Worm (Caenorhabditis elegans) whole organism, young adult: ENCODE data around the gene dct-6.

Experiments used
- B0035.1 ChIP-seq: sonication (generic microtip); optimal IDR thresholded peaks from 2 replicates; lab custom pipeline; 2016; ENCODE audit warnings: missing genetic modification characterization, mild to moderate bottlenecking, missing compliant biosample characterization, missing genotype, missing genetic modification reagents
- C17E4.6 ChIP-seq: fragments of 200-800 bp; sonication (Bioruptor generic); IDR thresholded peaks from 2 replicates; pipeline ENCODE4 v1.3.6; 2022; ENCODE audit warnings: missing genetic modification reagents, missing genetic modification characterization, missing compliant biosample characterization
- F37B4.10 ChIP-seq: fragments of 200-800 bp; sonication (Bioruptor generic); IDR thresholded peaks from 2 replicates; pipeline ENCODE4 v1.3.6; 2022; ENCODE audit warnings: missing genetic modification characterization, missing compliant biosample characterization
- F39B2.1 ChIP-seq: fragments of 200-800 bp; sonication (Bioruptor generic); IDR thresholded peaks from 2 replicates; pipeline ENCODE4 v1.3.6; 2022; ENCODE audit warnings: missing genetic modification reagents, missing genetic modification characterization, missing compliant biosample characterization
- F49E8.2 ChIP-seq: sonication (generic microtip); optimal IDR thresholded peaks from 3 replicates; lab custom pipeline; 2017; ENCODE audit warnings: missing genetic modification characterization, mild to moderate bottlenecking, missing compliant biosample characterization, antibody characterized with exemption, moderate library complexity; ENCODE audit not compliant: insufficient read depth
- F57A8.1 ChIP-seq: fragments of 200-800 bp; sonication (Bioruptor generic); optimal IDR thresholded peaks from 2 replicates; lab custom pipeline; 2018; ENCODE audit warnings: mild to moderate bottlenecking, missing genetic modification characterization, moderate library complexity, missing compliant biosample characterization
- T26A5.8 ChIP-seq: sonication (generic microtip); optimal IDR thresholded peaks from 2 replicates; lab custom pipeline; 2016; ENCODE audit warnings: missing genetic modification characterization, missing compliant biosample characterization
- Y53F4B.3 ChIP-seq: fragments of 200-800 bp; sonication (Bioruptor generic); IDR thresholded peaks from 2 replicates; pipeline ENCODE4 v1.3.6; 2022; ENCODE audit warnings: missing genetic modification reagents, missing genetic modification characterization, missing compliant biosample characterization
- Y53G8AR.9 ChIP-seq: fragments of 200-800 bp; sonication (Bioruptor generic); conservative IDR thresholded peaks from 2 replicates; pipeline ENCODE4 v1.3.6; 2022; ENCODE audit warnings: missing genetic modification reagents, missing genetic modification characterization, missing compliant biosample characterization
- Y95B8A.8 ChIP-seq: fragments of 200-800 bp; sonication (Bioruptor generic); IDR thresholded peaks from 2 replicates; pipeline ENCODE4 v1.3.6; 2022; ENCODE audit warnings: missing genetic modification reagents, missing genetic modification characterization, missing compliant biosample characterization
- ama-1 ChIP-seq, 3 experiments: fragments of 150-350 bp in 1 of 3; sonication (generic microtip) in 2 of 3; optimal IDR thresholded peaks; 2 replicates each; lab custom pipeline; 2014 to 2018; ENCODE audit warnings: missing biosample characterization in 2 of 3, missing genetic modification characterization in 2 of 3, missing genetic modification reagents in 2 of 3
- aptf-2 ChIP-seq: fragments of 200-800 bp; sonication (Bioruptor generic); conservative IDR thresholded peaks from 2 replicates; pipeline ENCODE4 v1.3.6; 2022; ENCODE audit warnings: missing genetic modification reagents, missing genetic modification characterization, missing compliant biosample characterization
- atf-7 ChIP-seq: sonication (generic microtip); optimal IDR thresholded peaks from 2 replicates; lab custom pipeline; 2017; ENCODE audit warnings: mild to moderate bottlenecking, missing genetic modification characterization, missing compliant biosample characterization
- athp-1 ChIP-seq: sonication (generic microtip); optimal IDR thresholded peaks from 2 replicates; lab custom pipeline; 2017; ENCODE audit warnings: mild to moderate bottlenecking, missing genetic modification characterization, missing compliant biosample characterization
- attf-5 ChIP-seq: fragments of 200-800 bp; sonication (Bioruptor generic); optimal IDR thresholded peaks from 2 replicates; lab custom pipeline; 2018; ENCODE audit warnings: mild to moderate bottlenecking, missing genetic modification characterization, missing compliant biosample characterization
- bed-1 ChIP-seq: fragments of 200-800 bp; sonication (Bioruptor generic); IDR thresholded peaks from 2 replicates; pipeline ENCODE4 v1.3.6; 2022; ENCODE audit warnings: missing genetic modification reagents, missing genetic modification characterization, missing compliant biosample characterization
- ceh-27 ChIP-seq: fragments of 200-800 bp; sonication (Bioruptor generic); optimal IDR thresholded peaks from 2 replicates; lab custom pipeline; 2018; ENCODE audit warnings: mild to moderate bottlenecking, missing genetic modification characterization, moderate library complexity, missing compliant biosample characterization
- chd-7 ChIP-seq: sonication (generic microtip); optimal IDR thresholded peaks from 2 replicates; lab custom pipeline; 2016; ENCODE audit warnings: mild to moderate bottlenecking, missing genetic modification characterization, moderate library complexity, missing compliant biosample characterization
- dpff-1 ChIP-seq: sonication (generic microtip); optimal IDR thresholded peaks from 2 replicates; lab custom pipeline; 2017; ENCODE audit warnings: mild to moderate bottlenecking, missing genetic modification characterization, missing compliant biosample characterization
- efl-1 ChIP-seq: fragments of 150-350 bp; optimal IDR thresholded peaks from 2 replicates; lab custom pipeline; 2014; ENCODE audit warnings: missing biosample characterization, missing genetic modification reagents, missing genetic modification characterization
- ekl-4 ChIP-seq: fragments of 200-800 bp; sonication (Bioruptor generic); IDR thresholded peaks from 2 replicates; pipeline ENCODE4 v1.3.6; 2022; ENCODE audit warnings: missing genetic modification reagents, missing genetic modification characterization, missing compliant biosample characterization
- ets-4 ChIP-seq: fragments of 200-800 bp; sonication (Bioruptor generic); optimal IDR thresholded peaks from 2 replicates; lab custom pipeline; 2018; ENCODE audit warnings: mild to moderate bottlenecking, missing genetic modification characterization, missing compliant biosample characterization
- him-1 ChIP-seq: sonication (generic microtip); optimal IDR thresholded peaks from 2 replicates; lab custom pipeline; 2016; ENCODE audit warnings: missing genotype, missing genetic modification reagents, missing genetic modification characterization, missing compliant biosample characterization
- hsf-1 ChIP-seq: fragments of 200-800 bp; sonication (Bioruptor generic); IDR thresholded peaks from 2 replicates; pipeline ENCODE4 v1.3.6; 2022; ENCODE audit warnings: missing genetic modification reagents, missing genetic modification characterization, missing compliant biosample characterization
- lag-1 ChIP-seq: fragments of 200-800 bp; sonication (Bioruptor generic); IDR thresholded peaks from 2 replicates; pipeline ENCODE4 v1.3.6; 2022; ENCODE audit warnings: missing genetic modification reagents, missing genetic modification characterization, missing compliant biosample characterization
- let-607 ChIP-seq, 2 experiments: fragments of 200-800 bp in 1 of 2; sonication (Bioruptor generic) in 1 of 2; sonication (generic microtip) in 1 of 2; optimal IDR thresholded peaks; 2 replicates each; lab custom pipeline; 2016 to 2018; ENCODE audit warnings: mild to moderate bottlenecking in 2 of 2, missing compliant biosample characterization in 2 of 2, missing genetic modification characterization in 2 of 2, moderate library complexity in 2 of 2, missing genotype in 1 of 2
- lin-40 ChIP-seq: sonication (generic microtip); optimal IDR thresholded peaks from 2 replicates; lab custom pipeline; 2016; ENCODE audit warnings: missing genetic modification characterization, mild to moderate bottlenecking, missing compliant biosample characterization, missing genotype, missing genetic modification reagents
- lin-54 ChIP-seq: fragments of 200-800 bp; sonication (Bioruptor generic); optimal IDR thresholded peaks from 2 replicates; lab custom pipeline; 2018; ENCODE audit warnings: mild to moderate bottlenecking, missing genetic modification characterization, missing compliant biosample characterization
- lsl-1 ChIP-seq: fragments of 200-800 bp; sonication (Bioruptor generic); optimal IDR thresholded peaks from 2 replicates; lab custom pipeline; 2018; ENCODE audit warnings: mild to moderate bottlenecking, missing genetic modification characterization, moderate library complexity, missing compliant biosample characterization
- lsy-27 ChIP-seq: sonication (generic microtip); optimal IDR thresholded peaks from 2 replicates; lab custom pipeline; 2017; ENCODE audit warnings: missing genetic modification characterization, mild to moderate bottlenecking, missing compliant biosample characterization, antibody characterized with exemption, missing genotype, borderline replicate concordance; ENCODE audit not compliant: insufficient read depth
- madf-10 ChIP-seq: sonication (generic microtip); optimal IDR thresholded peaks from 2 replicates; lab custom pipeline; 2016; ENCODE audit warnings: mild to moderate bottlenecking, missing genetic modification characterization, missing compliant biosample characterization
- nfya-1 ChIP-seq: sonication (generic microtip); optimal IDR thresholded peaks from 2 replicates; lab custom pipeline; 2017; ENCODE audit warnings: antibody characterized with exemption, missing compliant biosample characterization, missing genetic modification characterization, borderline replicate concordance; ENCODE audit not compliant: insufficient read depth
- nfya-2 ChIP-seq: fragments of 200-800 bp; sonication (Bioruptor generic); IDR thresholded peaks from 2 replicates; pipeline ENCODE4 v1.3.6; 2022; ENCODE audit warnings: missing genetic modification reagents, missing genetic modification characterization, missing compliant biosample characterization
- nfyb-1 ChIP-seq: fragments of 200-800 bp; sonication (Bioruptor generic); IDR thresholded peaks from 2 replicates; pipeline ENCODE4 v1.3.6; 2022; ENCODE audit warnings: missing genetic modification reagents, missing genetic modification characterization, missing compliant biosample characterization
- nhr-120 ChIP-seq: fragments of 200-800 bp; sonication (Bioruptor generic); IDR thresholded peaks from 2 replicates; pipeline ENCODE4 v1.3.6; 2022; ENCODE audit warnings: missing genetic modification characterization, missing compliant biosample characterization
- nhr-90 ChIP-seq: sonication (generic microtip); optimal IDR thresholded peaks from 2 replicates; lab custom pipeline; 2016; ENCODE audit warnings: missing genotype, mild to moderate bottlenecking, missing genetic modification characterization, missing compliant biosample characterization
- pha-4 ChIP-seq: fragments of 150-350 bp; sonication (generic microtip); optimal IDR thresholded peaks from 2 replicates; lab custom pipeline; 2014; ENCODE audit warnings: missing biosample characterization, missing genetic modification reagents, missing genetic modification characterization
- snpc-1.1 ChIP-seq: sonication (generic microtip); optimal IDR thresholded peaks from 2 replicates; lab custom pipeline; 2017; ENCODE audit warnings: missing genetic modification characterization, mild to moderate bottlenecking, missing compliant biosample characterization, antibody characterized with exemption, moderate library complexity, missing genotype, missing genetic modification reagents; ENCODE audit not compliant: insufficient read depth
- snpc-3.4 ChIP-seq: sonication (generic microtip); optimal IDR thresholded peaks from 2 replicates; lab custom pipeline; 2017; ENCODE audit warnings: missing genetic modification characterization, mild to moderate bottlenecking, missing compliant biosample characterization, antibody characterized with exemption, moderate library complexity, missing genotype, missing genetic modification reagents
- snpc-4 ChIP-seq, 5 experiments: fragments of 150-350 bp in 1 of 5; sonication (generic microtip) in 4 of 5; optimal IDR thresholded peaks; 2 replicates each; lab custom pipeline; 2014 to 2018; ENCODE audit warnings: missing genetic modification characterization in 5 of 5, missing biosample characterization in 3 of 5, antibody characterized with exemption in 2 of 5, mild to moderate bottlenecking in 2 of 5, missing compliant biosample characterization in 2 of 5, missing genotype in 2 of 5, moderate library complexity in 2 of 5, missing genetic modification reagents in 1 of 5
- sptf-2 ChIP-seq: fragments of 200-800 bp; sonication (Bioruptor generic); optimal IDR thresholded peaks from 2 replicates; lab custom pipeline; 2018; ENCODE audit warnings: mild to moderate bottlenecking, missing genetic modification characterization, missing compliant biosample characterization
- xnd-1 ChIP-seq: sonication (generic microtip); optimal IDR thresholded peaks from 2 replicates; lab custom pipeline; 2016; ENCODE audit warnings: missing genotype, missing genetic modification reagents, missing genetic modification characterization, missing compliant biosample characterization
- zfh-2 ChIP-seq: fragments of 200-800 bp; sonication (Bioruptor generic); conservative IDR thresholded peaks from 2 replicates; pipeline ENCODE4 v1.3.6; 2022; ENCODE audit warnings: missing genetic modification reagents, missing genetic modification characterization, missing compliant biosample characterization
- zim-3 ChIP-seq: sonication (generic microtip); optimal IDR thresholded peaks from 2 replicates; lab custom pipeline; 2017; ENCODE audit warnings: mild to moderate bottlenecking, missing genetic modification characterization, moderate library complexity, missing compliant biosample characterization
- ztf-28 ChIP-seq: fragments of 200-800 bp; sonication (Bioruptor generic); IDR thresholded peaks from 2 replicates; pipeline ENCODE4 v1.3.6; 2022; ENCODE audit warnings: missing genetic modification reagents, missing genetic modification characterization, missing compliant biosample characterization
- ztf-3 ChIP-seq: fragments of 200-800 bp; sonication (Bioruptor generic); optimal IDR thresholded peaks from 2 replicates; lab custom pipeline; 2018; ENCODE audit warnings: mild to moderate bottlenecking, missing genetic modification characterization, missing compliant biosample characterization

Gene dct-6

DNA sequence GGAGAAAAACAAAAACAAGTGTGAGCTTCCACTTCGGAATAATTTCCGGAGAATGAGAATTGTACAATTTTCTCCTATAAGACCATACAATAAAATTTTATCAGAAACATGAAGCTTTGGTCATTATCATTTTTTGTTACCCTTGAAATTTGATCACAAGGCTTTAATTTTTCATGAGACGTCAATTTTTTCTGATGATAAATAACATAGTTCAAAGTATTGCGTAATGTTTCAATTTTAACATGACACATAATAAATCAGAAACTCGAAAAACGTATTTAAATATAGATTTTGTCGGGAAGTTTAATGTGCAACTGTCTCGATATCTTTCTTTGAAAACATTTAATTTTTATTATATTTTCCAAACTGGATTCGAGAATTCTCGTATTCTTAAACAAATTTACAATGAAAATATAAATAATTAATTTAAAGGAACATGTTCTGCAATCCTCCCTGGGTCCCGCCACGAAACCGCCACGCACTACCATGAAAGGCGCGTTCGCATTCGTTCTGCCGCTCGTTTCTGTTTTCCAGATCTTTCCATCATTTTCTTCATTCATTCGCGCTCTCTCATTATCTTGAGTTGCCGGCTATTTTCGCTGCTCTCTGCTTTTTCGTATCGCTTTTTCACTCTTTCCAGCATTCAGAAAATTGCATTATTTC, 27.3 kb upstream of the dct-6 start (continued):
- TF ChIP-seq sptf-2 (GFP tag; lab: Kevin White, UChicago), result no peak
- peak; percentile 22 for TF ChIP-seq him-1 (tag; lab: Kevin White, UChicago)
- TF ChIP-seq atf-7, result no peak
- TF ChIP-seq xnd-1 (tag; lab: Kevin White, UChicago), result peak; percentile 86
- no peak for TF ChIP-seq chd-7 (tag; lab: Kevin White, UChicago)
- TF ChIP-seq F57A8.1 (GFP tag; lab: Kevin White, UChicago), result no peak
- TF ChIP-seq snpc-1.1 (tag; lab: Kevin White, UChicago), result no peak
- TF ChIP-seq bed-1 (GFP tag; lab: Robert Waterston, UW), result no peak
- TF ChIP-seq ztf-3, result no peak
- no peak for TF ChIP-seq ztf-28 (GFP tag; lab: Robert Waterston, UW)
- TF ChIP-seq B0035.1, result no peak
- no peak for TF ChIP-seq nfya-1 (tag; lab: Kevin White, UChicago)
- peak; percentile 98 for TF ChIP-seq hsf-1 (GFP tag; lab: Robert Waterston, UW)
- TF ChIP-seq lin-54, result peak; percentile 75
- TF ChIP-seq athp-1 (tag; lab: Kevin White, UChicago), result peak; percentile 10
- no peak for TF ChIP-seq aptf-2
- TF ChIP-seq madf-10 (tag; lab: Kevin White, UChicago), result no peak
- TF ChIP-seq lin-40 (tag; lab: Kevin White, UChicago), result no peak
- TF ChIP-seq F39B2.1, result no peak
- TF ChIP-seq nhr-90, result no peak
- no peak for TF ChIP-seq snpc-4 (GFP tag; optimal IDR thresholded peaks at IDR 0.05; lab: Kevin White, UChicago)
- peak in 1 of 4 experiments; percentile 34 for TF ChIP-seq snpc-4 (tag; optimal IDR thresholded peaks at IDR 0.05; lab: Kevin White, UChicago)
- TF ChIP-seq T26A5.8 (tag; lab: Kevin White, UChicago), result no peak
- TF ChIP-seq zim-3 (tag; lab: Kevin White, UChicago), result no peak
- TF ChIP-seq ceh-27 (GFP tag; lab: Kevin White, UChicago), result no peak
- peak; percentile 93 for TF ChIP-seq efl-1 (GFP tag; lab: Kevin White, UChicago)
- TF ChIP-seq nfyb-1 (GFP tag; lab: Robert Waterston, UW), result no peak
- TF ChIP-seq Y95B8A.8 (GFP tag; lab: Robert Waterston, UW), result peak; percentile 89
- TF ChIP-seq F49E8.2 (tag; lab: Kevin White, UChicago), result peak; percentile 52
- peak; percentile 60 for TF ChIP-seq ekl-4 (GFP tag; lab: Robert Waterston, UW)
- TF ChIP-seq lsy-27 (tag; lab: Kevin White, UChicago), result no peak
- no peak for TF ChIP-seq nfya-2
- no peak for TF ChIP-seq nhr-120 (GFP tag; lab: Robert Waterston, UW)
- no peak for TF ChIP-seq Y53F4B.3 (GFP tag; lab: Robert Waterston, UW)
- TF ChIP-seq snpc-3.4 (tag; lab: Kevin White, UChicago), result peak; percentile 78
- no peak for TF ChIP-seq F37B4.10 (GFP tag; lab: Robert Waterston, UW)
- 0 out of 2 replicates have a peak, but pooled peaks have one; percentile 29 for TF ChIP-seq C17E4.6 (GFP tag; lab: Robert Waterston, UW)
- no peak for TF ChIP-seq let-607 (tag; optimal IDR thresholded peaks at IDR 0.05; lab: Kevin White, UChicago)
- no peak for TF ChIP-seq ets-4
- no peak for TF ChIP-seq pha-4 (tag; lab: Kevin White, UChicago)
- no peak for TF ChIP-seq dpff-1 (tag; lab: Kevin White, UChicago)
- TF ChIP-seq Y53G8AR.9 (GFP tag; lab: Robert Waterston, UW), result 0 out of 2 replicates have a peak, but pooled peaks have one; percentile 14
- peak; percentile 89 for TF ChIP-seq lsl-1 (GFP tag; lab: Kevin White, UChicago)
- TF ChIP-seq zfh-2 (GFP tag; lab: Robert Waterston, UW), result no peak
- no peak for TF ChIP-seq ama-1 (optimal IDR thresholded peaks at IDR 0.05; lab: Kevin White, UChicago)
- no peak for TF ChIP-seq ama-1 (GFP tag; optimal IDR thresholded peaks at IDR 0.05; lab: Kevin White, UChicago)
- TF ChIP-seq attf-5 (GFP tag; lab: Kevin White, UChicago), result no peak
- TF ChIP-seq lag-1 (GFP tag; lab: Robert Waterston, UW), result no peak
